Fruit fly (Drosophila melanogaster) whole organism, prepupa: ENCODE data around the gene CG7695.
A peak's percentile ranks its signal among the peaks of the same experiment; 100 is the strongest.

ENCODE experiments used
- Blimp-1 ChIP-seq: fragments of 200-800 bp; sonication (Bioruptor generic); optimal IDR thresholded peaks from 3 replicates; lab custom pipeline; 2017; ENCODE audit warnings: missing biosample characterization, missing genetic modification characterization, mild to moderate bottlenecking, moderate library complexity, missing genetic modification reagents
- CG11294 ChIP-seq: fragments of 200-800 bp; sonication (Bioruptor generic); IDR thresholded peaks from 2 replicates; pipeline ENCODE4 v1.3.6; 2022; ENCODE audit warnings: missing biosample characterization, missing genetic modification characterization
- CG11902 ChIP-seq: fragments of 200-800 bp; sonication (Bioruptor generic); optimal IDR thresholded peaks from 3 replicates; lab custom pipeline; 2016; ENCODE audit warnings: missing biosample characterization, missing genetic modification characterization
- CG15336 ChIP-seq: fragments of 200-800 bp; sonication (Bioruptor generic); IDR thresholded peaks from 2 replicates; pipeline ENCODE4 v1.3.6; 2022; ENCODE audit warnings: missing biosample characterization, missing genetic modification characterization
- CG1621 ChIP-seq: fragments of 200-800 bp; sonication (Bioruptor generic); optimal IDR thresholded peaks from 3 replicates; lab custom pipeline; 2018; ENCODE audit warnings: missing biosample characterization, mild to moderate bottlenecking, missing genetic modification characterization
- CG3032 ChIP-seq: fragments of 200-800 bp; optimal IDR thresholded peaks from 2 replicates; lab custom pipeline; 2019; ENCODE audit warnings: missing biosample characterization, mild to moderate bottlenecking, missing genetic modification characterization, moderate library complexity
- CG32006 ChIP-seq: fragments of 200-800 bp; sonication (Bioruptor generic); optimal IDR thresholded peaks from 3 replicates; lab custom pipeline; 2017; ENCODE audit warnings: missing biosample characterization, mild to moderate bottlenecking, missing genetic modification characterization
- CG34406 ChIP-seq: fragments of 200-800 bp; sonication (Bioruptor generic); optimal IDR thresholded peaks from 3 replicates; lab custom pipeline; 2016; ENCODE audit warnings: missing biosample characterization, missing genetic modification characterization
- CG4318 ChIP-seq: fragments of 200-800 bp; sonication (Bioruptor generic); optimal IDR thresholded peaks from 3 replicates; lab custom pipeline; 2017; ENCODE audit warnings: missing biosample characterization, mild to moderate bottlenecking, missing genetic modification characterization
- CG6163 ChIP-seq: fragments of 200-800 bp; sonication (Bioruptor generic); IDR thresholded peaks from 3 replicates; pipeline ENCODE4 v1.3.6; 2022; ENCODE audit warnings: missing biosample characterization, missing genetic modification characterization
- CG6276 ChIP-seq: fragments of 200-800 bp; sonication (Bioruptor generic); optimal IDR thresholded peaks from 2 replicates; lab custom pipeline; 2017; ENCODE audit warnings: missing biosample characterization, mild to moderate bottlenecking, missing genetic modification characterization
- CG6808 ChIP-seq: fragments of 200-800 bp; sonication (Bioruptor generic); optimal IDR thresholded peaks from 3 replicates; lab custom pipeline; 2017; ENCODE audit warnings: missing biosample characterization, missing genetic modification characterization, mild to moderate bottlenecking, moderate library complexity, missing genetic modification reagents
- CG6854 ChIP-seq: fragments of 200-800 bp; sonication (Bioruptor generic); optimal IDR thresholded peaks from 2 replicates; lab custom pipeline; 2017; ENCODE audit warnings: missing biosample characterization, mild to moderate bottlenecking, missing genetic modification characterization
- CG7368 ChIP-seq: fragments of 200-800 bp; sonication (Bioruptor generic); optimal IDR thresholded peaks from 3 replicates; lab custom pipeline; 2016; ENCODE audit warnings: missing biosample characterization, missing genetic modification characterization
- CG8119 ChIP-seq: fragments of 200-800 bp; sonication (Bioruptor generic); IDR thresholded peaks from 3 replicates; pipeline ENCODE4 v1.3.6; 2022; ENCODE audit warnings: missing biosample characterization, missing genetic modification characterization
- CG8319 ChIP-seq: fragments of 200-800 bp; sonication (Bioruptor generic); optimal IDR thresholded peaks from 3 replicates; lab custom pipeline; 2016; ENCODE audit warnings: missing biosample characterization, missing genetic modification characterization
- CG8632 ChIP-seq: fragments of 200-800 bp; sonication (Bioruptor generic); optimal IDR thresholded peaks from 3 replicates; lab custom pipeline; 2016; ENCODE audit warnings: missing biosample characterization, missing genetic modification characterization
- Eip75B ChIP-seq: fragments of 200-800 bp; sonication (Bioruptor generic); optimal IDR thresholded peaks from 3 replicates; lab custom pipeline; 2016; ENCODE audit warnings: missing biosample characterization, missing genetic modification characterization
- Eip78C ChIP-seq: fragments of 200-800 bp; sonication (Bioruptor generic); peaks from one replicate; lab custom pipeline; 2016; ENCODE audit warnings: missing biosample characterization, missing genetic modification characterization
- Eip93F ChIP-seq: fragments of 200-800 bp; sonication (Bioruptor generic); optimal IDR thresholded peaks from 2 replicates; lab custom pipeline; 2016; ENCODE audit warnings: missing biosample characterization, mild to moderate bottlenecking, missing genetic modification characterization
- Ets21C ChIP-seq: fragments of 200-800 bp; sonication (Bioruptor generic); optimal IDR thresholded peaks from 3 replicates; lab custom pipeline; 2016; ENCODE audit warnings: missing biosample characterization, missing genetic modification characterization
- Ets96B ChIP-seq: fragments of 200-800 bp; optimal IDR thresholded peaks from 2 replicates; lab custom pipeline; 2019; ENCODE audit warnings: missing biosample characterization, mild to moderate bottlenecking, missing genetic modification characterization, moderate library complexity
- Gug ChIP-seq: fragments of 200-800 bp; sonication (Bioruptor generic); IDR thresholded peaks from 2 replicates; pipeline ENCODE4 v1.3.6; 2022; ENCODE audit warnings: missing biosample characterization, missing genetic modification characterization
- Hr38 ChIP-seq: sonication (Bioruptor generic); optimal IDR thresholded peaks from 2 replicates; lab custom pipeline; 2016; ENCODE audit warnings: missing biosample characterization, missing genetic modification characterization
- Hr39 ChIP-seq: fragments of 200-800 bp; sonication (Bioruptor generic); optimal IDR thresholded peaks from 2 replicates; lab custom pipeline; 2016; ENCODE audit warnings: missing biosample characterization, missing genetic modification characterization
- Hr4 ChIP-seq: fragments of 200-800 bp; sonication (Bioruptor generic); optimal IDR thresholded peaks from 3 replicates; lab custom pipeline; 2016; ENCODE audit warnings: missing biosample characterization, missing genetic modification characterization
- Lpt ChIP-seq: fragments of 200-800 bp; sonication (Bioruptor generic); optimal IDR thresholded peaks from 3 replicates; lab custom pipeline; 2016; ENCODE audit warnings: missing biosample characterization, missing genetic modification characterization
- OdsH ChIP-seq: fragments of 200-800 bp; sonication (Bioruptor generic); optimal IDR thresholded peaks from 3 replicates; lab custom pipeline; 2016; ENCODE audit warnings: missing biosample characterization, missing genetic modification characterization
- Smox ChIP-seq: fragments of 200-800 bp; sonication (Bioruptor generic); optimal IDR thresholded peaks from 3 replicates; lab custom pipeline; 2016; ENCODE audit warnings: missing biosample characterization, missing genetic modification characterization
- Sox102F ChIP-seq: fragments of 200-800 bp; sonication (Bioruptor generic); optimal IDR thresholded peaks from 2 replicates; lab custom pipeline; 2016; ENCODE audit warnings: missing biosample characterization, mild to moderate bottlenecking, missing genetic modification characterization
- Sox14 ChIP-seq: fragments of 200-800 bp; sonication (Bioruptor generic); optimal IDR thresholded peaks from 3 replicates; lab custom pipeline; 2016; ENCODE audit warnings: missing biosample characterization, missing genetic modification characterization
- Sox15 ChIP-seq: fragments of 200-800 bp; sonication (Bioruptor generic); optimal IDR thresholded peaks from 3 replicates; lab custom pipeline; 2016; ENCODE audit warnings: missing biosample characterization, missing genetic modification characterization
- achi ChIP-seq: fragments of 200-800 bp; sonication (Bioruptor generic); optimal IDR thresholded peaks from 3 replicates; lab custom pipeline; 2016; ENCODE audit warnings: missing biosample characterization, missing genetic modification characterization
- acj6 ChIP-seq: fragments of 200-800 bp; sonication (Bioruptor generic); optimal IDR thresholded peaks from 3 replicates; lab custom pipeline; 2016; ENCODE audit warnings: missing biosample characterization, missing genetic modification characterization
- dsx ChIP-seq: fragments of 200-800 bp; optimal IDR thresholded peaks from 3 replicates; lab custom pipeline; 2019; ENCODE audit warnings: missing biosample characterization, mild to moderate bottlenecking, missing genetic modification characterization, moderate library complexity; ENCODE audit not compliant: poor library complexity, severe bottlenecking
- eg ChIP-seq: fragments of 200-800 bp; sonication (Bioruptor generic); IDR thresholded peaks from 3 replicates; pipeline ENCODE4 v1.3.6; 2022; ENCODE audit warnings: missing biosample characterization, missing genetic modification characterization
- fd59A ChIP-seq: fragments of 200-800 bp; sonication (Bioruptor generic); optimal IDR thresholded peaks from 2 replicates; lab custom pipeline; 2017; ENCODE audit warnings: missing biosample characterization, mild to moderate bottlenecking, missing genetic modification characterization, missing genetic modification reagents
- fkh ChIP-seq: fragments of 200-800 bp; sonication (Bioruptor generic); optimal IDR thresholded peaks from 3 replicates; lab custom pipeline; 2017; ENCODE audit warnings: missing biosample characterization, mild to moderate bottlenecking, missing genetic modification characterization, moderate library complexity
- net ChIP-seq: fragments of 200-800 bp; sonication (Bioruptor generic); optimal IDR thresholded peaks from 3 replicates; lab custom pipeline; 2016; ENCODE audit warnings: missing biosample characterization, missing genetic modification characterization
- salr ChIP-seq, 2 experiments: fragments of 200-800 bp; sonication (Bioruptor generic); optimal IDR thresholded peaks; 3 replicates each; lab custom pipeline; 2016 to 2018; ENCODE audit warnings: missing biosample characterization in 2 of 2, missing genetic modification characterization in 2 of 2, mild to moderate bottlenecking in 1 of 2
- ss ChIP-seq, 2 experiments: fragments of 200-800 bp; sonication (Bioruptor generic); optimal IDR thresholded peaks; 2 replicates in 1 of 2; 3 replicates in 1 of 2; lab custom pipeline; 2017 to 2018; ENCODE audit warnings: mild to moderate bottlenecking in 2 of 2, missing biosample characterization in 2 of 2, missing genetic modification characterization in 2 of 2, moderate library complexity in 1 of 2
- topi ChIP-seq: fragments of 200-800 bp; sonication (Bioruptor generic); optimal IDR thresholded peaks from 3 replicates; lab custom pipeline; 2016; ENCODE audit warnings: missing biosample characterization, missing genetic modification characterization

The CG7695 gene

DNA sequence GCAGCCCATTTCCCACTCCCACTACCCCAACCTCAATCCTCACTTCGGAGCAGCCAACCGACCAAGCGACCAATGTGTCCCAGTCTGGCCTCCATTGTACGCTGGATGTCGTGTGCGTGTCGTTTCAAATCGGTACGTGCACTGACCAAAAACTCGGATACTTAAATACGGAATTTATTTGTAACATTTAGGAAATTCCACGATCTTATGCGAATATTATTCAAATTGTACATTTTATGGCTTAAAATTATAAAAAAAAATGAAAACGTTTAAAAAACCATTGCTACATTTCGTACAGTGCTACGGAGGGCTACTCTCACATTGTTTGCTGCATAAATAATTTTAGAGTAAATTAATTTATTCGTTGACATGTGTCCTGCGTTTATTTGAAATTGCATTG is 7.2 kb upstream of the CG7695 start (continued):
- no peak for TF ChIP-seq Sox102F (GFP tag; lab: Kevin White, UChicago)

dm6 chr3R:18621230-18621629 is 3.9 kb upstream of the CG7695 start, which contains the start of gene CG14304:
TSS of gene CG14304 (minus strand) at chr3R:18621327.
- TF ChIP-seq eg (peak; percentile 44; the same call in 1 of the 3 replicates), CG7368 (GFP tag; lab: Kevin White, UChicago) (no peak), Ets21C (no peak), CG8632 (GFP tag; lab: Kevin White, UChicago) (no peak), CG6276 (GFP tag; lab: Kevin White, UChicago) (no peak), fd59A (GFP tag; lab: Kevin White, UChicago) (no peak), Hr38 (GFP tag; lab: Kevin White, UChicago) (no peak), ss (GFP tag; optimal IDR thresholded peaks at IDR 0.05; lab: Kevin White, UChicago) (peak in 1 of 2 experiments; percentile 30), achi (GFP tag; lab: Kevin White, UChicago) (no peak), CG3032 (tag; lab: Kevin White, UChicago) (no peak), CG6808 (GFP tag; lab: Kevin White, UChicago) (no peak), OdsH (GFP tag; lab: Kevin White, UChicago) (no peak), acj6 (GFP tag; lab: Kevin White, UChicago) (no peak), Sox15 (GFP tag; lab: Kevin White, UChicago) (no peak), Lpt (no peak), Blimp-1 (GFP tag; lab: Kevin White, UChicago) (no peak)

- TF ChIP-seq fd59A (GFP tag; lab: Kevin White, UChicago) (no peak), CG8119 (GFP tag; lab: Robert Waterston, UW) (peak; percentile 43; the same call in 1 of the 3 replicates), CG32006 (peak; percentile 74), CG4318 (GFP tag; lab: Kevin White, UChicago) (peak; percentile 43), OdsH (GFP tag; lab: Kevin White, UChicago) (peak; percentile 5), CG34406 (GFP tag; lab: Kevin White, UChicago) (no peak), Sox14 (peak; percentile 5), CG15336 (GFP tag; lab: Robert Waterston, UW) (peak; percentile 38; the same call in 1 of the 2 replicates), Hr4 (GFP tag; lab: Kevin White, UChicago) (peak; percentile 65), Hr39 (GFP tag; lab: Kevin White, UChicago) (no peak), Eip78C (GFP tag; lab: Kevin White, UChicago) (peak; percentile 67), CG6276 (GFP tag; lab: Kevin White, UChicago) (peak; percentile 13), salr (GFP tag; optimal IDR thresholded peaks at IDR 0.05; lab: Kevin White, UChicago) (peak in 1 of 2 experiments; percentile 52), Ets21C (no peak), topi (GFP tag; lab: Kevin White, UChicago) (no peak)
These were observed 2.2 kb upstream of the CG7695 start for dm6 chr3R:18619451-18619942.

DNA sequence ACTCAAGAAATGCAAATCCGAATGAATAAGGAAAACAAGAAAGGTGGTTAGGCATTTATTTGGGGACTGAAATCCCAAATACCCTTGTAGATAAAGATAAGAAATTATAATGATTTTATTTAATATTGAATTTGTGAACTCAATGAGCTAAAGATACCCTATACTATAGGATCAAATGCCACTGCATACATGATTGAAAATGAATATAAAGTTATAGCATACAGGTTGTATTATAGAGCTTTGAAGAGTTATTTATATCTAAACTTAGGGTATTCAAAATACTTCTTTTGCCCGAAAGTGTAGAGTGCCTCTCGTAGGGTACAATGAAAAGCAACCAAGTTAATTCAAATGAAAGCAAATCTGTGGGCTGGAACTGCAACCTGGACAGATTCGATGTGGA is 1.3 kb downstream of the CG7695 start:
- TF ChIP-seq Eip93F (GFP tag; lab: Kevin White, UChicago) (no peak), CG11902 (GFP tag; lab: Kevin White, UChicago) (no peak), CG15336 (GFP tag; lab: Robert Waterston, UW) (no peak; the same call in 1 of the 2 replicates), CG8119 (GFP tag; lab: Robert Waterston, UW) (peak; percentile 62; the same call in 1 of the 3 replicates), Eip78C (GFP tag; lab: Kevin White, UChicago) (peak; percentile 73), net (GFP tag; lab: Kevin White, UChicago) (no peak), CG3032 (tag; lab: Kevin White, UChicago) (no peak), dsx (GFP tag; lab: Kevin White, UChicago) (no peak), OdsH (GFP tag; lab: Kevin White, UChicago) (no peak), Hr39 (GFP tag; lab: Kevin White, UChicago) (no peak), Hr4 (GFP tag; lab: Kevin White, UChicago) (peak; percentile 46), CG7368 (GFP tag; lab: Kevin White, UChicago) (no peak), fkh (GFP tag; lab: Kevin White, UChicago) (no peak), CG1621 (tag; lab: Kevin White, UChicago) (no peak), Gug (GFP tag; lab: Robert Waterston, UW) (no peak), CG8319 (GFP tag; lab: Kevin White, UChicago) (no peak), CG4318 (GFP tag; lab: Kevin White, UChicago) (peak; percentile 30), CG6276 (GFP tag; lab: Kevin White, UChicago) (peak; percentile 32), CG11294 (no peak), CG6163 (GFP tag; lab: Robert Waterston, UW) (no peak), acj6 (GFP tag; lab: Kevin White, UChicago) (no peak), Ets96B (tag; lab: Kevin White, UChicago) (no peak), Sox102F (GFP tag; lab: Kevin White, UChicago) (no peak), Smox (GFP tag; lab: Kevin White, UChicago) (no peak), ss (GFP tag; optimal IDR thresholded peaks at IDR 0.05; lab: Kevin White, UChicago) (no peak), achi (GFP tag; lab: Kevin White, UChicago) (no peak), CG6808 (GFP tag; lab: Kevin White, UChicago) (no peak), Eip75B (GFP tag; lab: Kevin White, UChicago) (no peak), fd59A (GFP tag; lab: Kevin White, UChicago) (no peak), eg (no peak), CG6854 (GFP tag; lab: Kevin White, UChicago) (no peak), salr (GFP tag; optimal IDR thresholded peaks at IDR 0.05; lab: Kevin White, UChicago) (no peak)
